Fruit fly (Drosophila melanogaster): Measurements from ENCODE around the gene CG33322.

Gene CG33322

dm6 chr2L:20852092-20852628 lies 36.1 kb upstream of the CG33322 start, which contains the start of gene twit (continued):
- TF ChIP-seq CG3407 (GFP tag; optimal IDR thresholded peaks at IDR 0.05) (peak; percentile 41), gcm (GFP tag; optimal IDR thresholded peaks at IDR 0.05) (peak; percentile 12), CG31365 (tag; optimal IDR thresholded peaks at IDR 0.05) (no peak), CG8944 (GFP tag; optimal IDR thresholded peaks at IDR 0.05) (no peak), Ets65A (GFP tag) (peak; percentile 52)

dm6 chr2L:20851592-20851991 lies 35.6 kb upstream of the CG33322 start:
- TF ChIP-seq ranshi (GFP tag; IDR thresholded peaks at IDR 0.05) (peak; percentile 82), pita (GFP tag; optimal IDR thresholded peaks at IDR 0.05) (peak; percentile 44), CTCF (GFP tag; optimal IDR thresholded peaks at IDR 0.05) (peak; percentile 79), HmgZ (tag; optimal IDR thresholded peaks at IDR 0.05) (peak; percentile 33), CG6689 (GFP tag; IDR thresholded peaks at IDR 0.05) (no peak), CG1603 (tag; optimal IDR thresholded peaks at IDR 0.05) (peak; percentile 2), stwl (tag; optimal IDR thresholded peaks at IDR 0.05) (peak; percentile 56), cg (GFP tag; optimal IDR thresholded peaks at IDR 0.05) (peak; percentile 36), Med (GFP tag) (peak; percentile 39), Aef1 (GFP tag; IDR thresholded peaks at IDR 0.05) (no peak), inv (GFP tag; IDR thresholded peaks at IDR 0.05; ENCODE audit: partially characterized antibody) (no peak), CG15514 (GFP tag; optimal IDR thresholded peaks at IDR 0.05) (peak; percentile 10), CG9437 (GFP tag; optimal IDR thresholded peaks at IDR 0.05) (no peak), Dp (GFP tag; optimal IDR thresholded peaks at IDR 0.05) (peak; percentile 45), CG15601 (tag; optimal IDR thresholded peaks at IDR 0.05) (peak; percentile 74), HLH3B (GFP tag; IDR thresholded peaks at IDR 0.05) (no peak), E2f2 (GFP tag; IDR thresholded peaks at IDR 0.05) (peak; percentile 52), CG11504 (tag; optimal IDR thresholded peaks at IDR 0.05) (peak; percentile 83), CG17802 (tag; optimal IDR thresholded peaks at IDR 0.05) (no peak), CG13287 (GFP tag; IDR thresholded peaks at IDR 0.05; ENCODE audit: partially characterized antibody) (peak; percentile 8; the same call in 1 of the 2 replicates), bbx (GFP tag; IDR thresholded peaks at IDR 0.05; ENCODE audit: partially characterized antibody) (no peak), CG2199 (GFP tag; IDR thresholded peaks at IDR 0.05) (peak; percentile 82; the same call in 1 of the 3 replicates), vvl (GFP tag; IDR thresholded peaks at IDR 0.05) (no peak), Lhr (GFP tag; optimal IDR thresholded peaks at IDR 0.05) (no peak), CG34422 (GFP tag; IDR thresholded peaks at IDR 0.05) (no peak)

dm6 chr2L:20849000-20849399 lies 33.0 kb upstream of the CG33322 start, which contains the start of gene CG14402:
CG14402 (plus strand) TSS chr2L:20849300.
- TF ChIP-seq CG34224 (GFP tag; IDR thresholded peaks at IDR 0.05; ENCODE audit: partially characterized antibody) (no peak), CG11560 (tag; IDR thresholded peaks at IDR 0.05) (no peak)

- TF ChIP-seq Sox102F (GFP tag; optimal IDR thresholded peaks at IDR 0.05) (peak; percentile 5), CG15269 (tag; optimal IDR thresholded peaks at IDR 0.05) (no peak), Hmr (GFP tag; optimal IDR thresholded peaks at IDR 0.05) (no peak), ci (GFP tag; IDR thresholded peaks at IDR 0.05) (0 out of 3 replicates have a peak, but pooled peaks have one; percentile 9), Med (GFP tag) (peak; percentile 19), Drgx (GFP tag; IDR thresholded peaks at IDR 0.05) (peak; percentile 49; the same call in 1 of the 2 replicates), CG33557 (GFP tag; optimal IDR thresholded peaks at IDR 0.05) (no peak), hth (optimal IDR thresholded peaks at IDR 0.05) (no peak), zf30C (GFP tag; optimal IDR thresholded peaks at IDR 0.05) (no peak), Hmx (GFP tag; optimal IDR thresholded peaks at IDR 0.05) (no peak), Doc2 (GFP tag; IDR thresholded peaks at IDR 0.05) (no peak), CG3407 (GFP tag; optimal IDR thresholded peaks at IDR 0.05) (no peak), gsb (GFP tag; IDR thresholded peaks at IDR 0.05) (no peak)
These were observed 28.3 kb upstream of the CG33322 start for dm6 chr2L:20844381-20844780.

All from whole organism, embryonic.